Worm (Caenorhabditis elegans) whole organism, L4/young adult: Measurements from ENCODE around the gene hrg-6.

Experiments
- W03F9.2 ChIP-seq: fragments of 150-350 bp; optimal IDR thresholded peaks from 2 replicates; lab custom pipeline; 2014; ENCODE audit warnings: missing biosample characterization, missing genetic modification characterization
- dao-5 ChIP-seq: sonication (generic microtip); optimal IDR thresholded peaks from 2 replicates; lab custom pipeline; 2016; ENCODE audit warnings: missing genotype, missing genetic modification characterization, moderate library complexity, missing compliant biosample characterization
- him-1 ChIP-seq: sonication (generic microtip); optimal IDR thresholded peaks from 2 replicates; lab custom pipeline; 2016; ENCODE audit warnings: missing genotype, missing genetic modification reagents, missing genetic modification characterization, missing compliant biosample characterization

- TF ChIP-seq him-1 (tag; lab: Kevin White, UChicago) (no peak), dao-5 (tag; lab: Kevin White, UChicago) (no peak), W03F9.2 (tag; lab: Kevin White, UChicago) (no peak)
These were observed 17.4 kb downstream of the hrg-6 start, which contains the start of gene F36H1.3 for ce11 chrIV:11049806-11050205.
